Fruit fly (Drosophila melanogaster): ENCODE results near the gene CG6576.

CG6576 gene

dm6 chr3L:8719990-8720559, 35.7 kb upstream of the CG6576 start, which contains the start of gene SrpRbeta (continued):
- TF ChIP-seq H15 (GFP tag; IDR thresholded peaks at IDR 0.05): no peak
- peak; percentile 26 for TF ChIP-seq Dad (GFP tag; optimal IDR thresholded peaks at IDR 0.05)
- TF ChIP-seq CG34224 (GFP tag; IDR thresholded peaks at IDR 0.05; ENCODE audit: partially characterized antibody): peak; percentile 21; the same call in 1 of the 3 replicates
- no peak for TF ChIP-seq CG11560 (tag; IDR thresholded peaks at IDR 0.05)
- TF ChIP-seq Awh (GFP tag; IDR thresholded peaks at IDR 0.05): no peak
- no peak for TF ChIP-seq phol (tag; optimal IDR thresholded peaks at IDR 0.05)
- no peak for TF ChIP-seq CG11695 (GFP tag; IDR thresholded peaks at IDR 0.05)
- TF ChIP-seq caup (GFP tag; optimal IDR thresholded peaks at IDR 0.05; ENCODE audit: severe bottlenecking): peak; percentile 14
- TF ChIP-seq Ptx1 (GFP tag; IDR thresholded peaks at IDR 0.05): no peak
- TF ChIP-seq B-H1 (GFP tag; IDR thresholded peaks at IDR 0.05): no peak
- no peak for TF ChIP-seq CG9727 (GFP tag; optimal IDR thresholded peaks at IDR 0.05)
- TF ChIP-seq Atf6 (GFP tag; IDR thresholded peaks at IDR 0.05): no peak
- TF ChIP-seq CG33213 (GFP tag; optimal IDR thresholded peaks at IDR 0.05): peak; percentile 54
- no peak for TF ChIP-seq C15 (GFP tag; IDR thresholded peaks at IDR 0.05)
- no peak for TF ChIP-seq Sox100B (GFP tag; optimal IDR thresholded peaks at IDR 0.05)
- no peak for TF ChIP-seq Sry-β (GFP tag; optimal IDR thresholded peaks at IDR 0.05)
- TF ChIP-seq unc-4 (GFP tag; IDR thresholded peaks at IDR 0.05; ENCODE audit: partially characterized antibody): no peak
- TF ChIP-seq CG17802 (tag; optimal IDR thresholded peaks at IDR 0.05): no peak
- no peak for TF ChIP-seq CG30431 (GFP tag; optimal IDR thresholded peaks at IDR 0.05)
- no peak for TF ChIP-seq dati (GFP tag; IDR thresholded peaks at IDR 0.05)
- no peak for TF ChIP-seq CG14050 (GFP tag; IDR thresholded peaks at IDR 0.05)
- peak; percentile 29 for TF ChIP-seq NC2β (GFP tag; optimal IDR thresholded peaks at IDR 0.05)
- TF ChIP-seq Bteb2 (GFP tag; optimal IDR thresholded peaks at IDR 0.05): peak; percentile 43
- no peak for TF ChIP-seq CG32767 (GFP tag; IDR thresholded peaks at IDR 0.05)
- no peak for TF ChIP-seq CG12299 (tag; optimal IDR thresholded peaks at IDR 0.05)
- no peak for TF ChIP-seq NK7.1 (GFP tag; optimal IDR thresholded peaks at IDR 0.05)
- TF ChIP-seq mirr (GFP tag; optimal IDR thresholded peaks at IDR 0.05): peak; percentile 43
- TF ChIP-seq ftz-f1 (GFP tag; optimal IDR thresholded peaks at IDR 0.05): no peak
- no peak for TF ChIP-seq Vsx1 (GFP tag; optimal IDR thresholded peaks at IDR 0.05)
- no peak for TF ChIP-seq CG12071 (GFP tag; optimal IDR thresholded peaks at IDR 0.05)
- no peak for TF ChIP-seq CG6175 (GFP tag; IDR thresholded peaks at IDR 0.05)
- TF ChIP-seq abd-A (tag; optimal IDR thresholded peaks at IDR 0.05): no peak
- TF ChIP-seq tx (GFP tag; optimal IDR thresholded peaks at IDR 0.05): no peak
- peak; percentile 27; the same call in 1 of the 2 replicates for TF ChIP-seq ara (GFP tag; IDR thresholded peaks at IDR 0.05)
- TF ChIP-seq Hr3 (GFP tag; optimal IDR thresholded peaks at IDR 0.05): no peak
- no peak for TF ChIP-seq Lpt (GFP tag; optimal IDR thresholded peaks at IDR 0.05)
- peak; percentile 58 for TF ChIP-seq Rfx (GFP tag; IDR thresholded peaks at IDR 0.05)
- no peak for TF ChIP-seq tgo (GFP tag; IDR thresholded peaks at IDR 0.05)
- no peak for TF ChIP-seq CG43689 (GFP tag; IDR thresholded peaks at IDR 0.05)
- no peak for TF ChIP-seq Hr51 (GFP tag; optimal IDR thresholded peaks at IDR 0.05)
- peak; percentile 24 for TF ChIP-seq CG18599 (GFP tag; optimal IDR thresholded peaks at IDR 0.05)
- TF ChIP-seq CrebB (tag; optimal IDR thresholded peaks at IDR 0.05): no peak
- no peak for TF ChIP-seq fd64A (GFP tag; optimal IDR thresholded peaks at IDR 0.05)
- no peak for TF ChIP-seq trh (GFP tag; optimal IDR thresholded peaks at IDR 0.05)
- no peak for TF ChIP-seq CG30020 (tag; optimal IDR thresholded peaks at IDR 0.05)
- no peak for TF ChIP-seq D19A (tag; optimal IDR thresholded peaks at IDR 0.05)
- peak; percentile 26 for TF ChIP-seq Max (GFP tag; optimal IDR thresholded peaks at IDR 0.05)
- no peak for TF ChIP-seq pros (GFP tag; optimal IDR thresholded peaks at IDR 0.05)
- peak; percentile 21 for TF ChIP-seq CG4424 (GFP tag; optimal IDR thresholded peaks at IDR 0.05)
- TF ChIP-seq disco-r (GFP tag; optimal IDR thresholded peaks at IDR 0.05): no peak
- TF ChIP-seq fd96Cb (tag; optimal IDR thresholded peaks at IDR 0.05): no peak
